Fruit fly (Drosophila melanogaster) whole organism, embryonic: ENCODE measurements around the gene CG34160.

Experiments
- Adf1 ChIP-seq: fragments of 200-800 bp; sonication (Bioruptor generic); IDR thresholded peaks from 2 replicates; pipeline ENCODE4 v1.3.6; 2022; ENCODE audit warnings: missing biosample characterization, missing genetic modification characterization
- Aef1 ChIP-seq: fragments of 200-800 bp; sonication (Bioruptor generic); IDR thresholded peaks from 3 replicates; pipeline ENCODE4 v1.3.6; 2022; ENCODE audit warnings: missing biosample characterization, missing genetic modification characterization
- Atf3 ChIP-seq: fragments of 200-800 bp; sonication (Bioruptor generic); optimal IDR thresholded peaks from 3 replicates; lab custom pipeline; 2016; ENCODE audit warnings: missing biosample characterization, missing genetic modification characterization
- B-H2 ChIP-seq: fragments of 200-800 bp; sonication (Bioruptor generic); optimal IDR thresholded peaks from 2 replicates; lab custom pipeline; 2018; ENCODE audit warnings: missing biosample characterization, mild to moderate bottlenecking, missing genetic modification characterization
- CG10543 ChIP-seq: fragments of 200-800 bp; sonication (Bioruptor generic); optimal IDR thresholded peaks from 3 replicates; lab custom pipeline; 2017; ENCODE audit warnings: missing biosample characterization, mild to moderate bottlenecking, missing genetic modification characterization, moderate library complexity
- CG10654 ChIP-seq: fragments of 200-800 bp; sonication (Bioruptor generic); optimal IDR thresholded peaks from 2 replicates; lab custom pipeline; 2016; ENCODE audit warnings: missing biosample characterization, missing genetic modification characterization
- CG11093 ChIP-seq: fragments of 200-800 bp; sonication (Bioruptor generic); IDR thresholded peaks from 3 replicates; pipeline ENCODE4 v1.3.6; 2022; ENCODE audit warnings: missing biosample characterization, missing genetic modification characterization
- CG11723 ChIP-seq: fragments of 200-800 bp; sonication (Bioruptor generic); optimal IDR thresholded peaks from 2 replicates; lab custom pipeline; 2017; ENCODE audit warnings: missing biosample characterization, mild to moderate bottlenecking, missing genetic modification characterization
- CG12104 ChIP-seq: fragments of 200-800 bp; sonication (Bioruptor generic); optimal IDR thresholded peaks from 3 replicates; lab custom pipeline; 2016; ENCODE audit warnings: missing biosample characterization, missing genetic modification characterization
- CG16863 ChIP-seq: fragments of 200-800 bp; sonication (Bioruptor generic); optimal IDR thresholded peaks from 3 replicates; lab custom pipeline; 2016; ENCODE audit warnings: missing biosample characterization, missing genetic modification characterization
- CG17186 ChIP-seq: fragments of 200-800 bp; sonication (Bioruptor generic); optimal IDR thresholded peaks from 3 replicates; lab custom pipeline; 2017; ENCODE audit warnings: missing biosample characterization, missing genetic modification reagents, missing genetic modification characterization
- CG2202 ChIP-seq: fragments of 200-800 bp; sonication (Bioruptor generic); optimal IDR thresholded peaks from 2 replicates; lab custom pipeline; 2018; ENCODE audit warnings: missing biosample characterization, mild to moderate bottlenecking, missing genetic modification characterization
- CG31365 ChIP-seq: fragments of 200-800 bp; sonication (Bioruptor generic); optimal IDR thresholded peaks from 2 replicates; lab custom pipeline; 2018; ENCODE audit warnings: missing biosample characterization, mild to moderate bottlenecking, missing genetic modification characterization
- CG31388 ChIP-seq: fragments of 200-800 bp; sonication (Bioruptor generic); optimal IDR thresholded peaks from 2 replicates; lab custom pipeline; 2016; ENCODE audit warnings: missing biosample characterization, missing genetic modification characterization
- CG3407 ChIP-seq: fragments of 200-800 bp; sonication (Bioruptor generic); optimal IDR thresholded peaks from 2 replicates; lab custom pipeline; 2018; ENCODE audit warnings: missing biosample characterization, mild to moderate bottlenecking, missing genetic modification characterization
- CG3847 ChIP-seq: fragments of 200-800 bp; sonication (Bioruptor generic); IDR thresholded peaks from 2 replicates; pipeline ENCODE4 v1.3.6; 2022; ENCODE audit warnings: missing biosample characterization, missing genetic modification characterization
- CG4328 ChIP-seq: fragments of 200-800 bp; sonication (Bioruptor generic); optimal IDR thresholded peaks from 3 replicates; lab custom pipeline; 2017; ENCODE audit warnings: missing biosample characterization, missing genetic modification reagents, missing genetic modification characterization
- CG6254 ChIP-seq: fragments of 200-800 bp; sonication (Bioruptor generic); optimal IDR thresholded peaks from 3 replicates; lab custom pipeline; 2017; ENCODE audit warnings: mild to moderate bottlenecking, missing biosample characterization, missing genetic modification reagents, missing genetic modification characterization
- CG8924 ChIP-seq: fragments of 200-800 bp; optimal IDR thresholded peaks from 3 replicates; lab custom pipeline; 2019; ENCODE audit warnings: missing biosample characterization, mild to moderate bottlenecking, missing genetic modification characterization, moderate library complexity
- CG9609 ChIP-seq: fragments of 200-800 bp; sonication (Bioruptor generic); optimal IDR thresholded peaks from 3 replicates; lab custom pipeline; 2016; ENCODE audit warnings: missing biosample characterization, missing genetic modification characterization
- Chrac-16 ChIP-seq: fragments of 200-800 bp; sonication (Bioruptor generic); optimal IDR thresholded peaks from 3 replicates; lab custom pipeline; 2016; ENCODE audit warnings: missing biosample characterization, missing genetic modification characterization
- Dp ChIP-seq: fragments of 200-800 bp; sonication (Bioruptor generic); optimal IDR thresholded peaks from 2 replicates; lab custom pipeline; 2018; ENCODE audit warnings: missing biosample characterization, mild to moderate bottlenecking, missing genetic modification characterization, moderate library complexity
- Drgx ChIP-seq: fragments of 200-800 bp; sonication (Bioruptor generic); IDR thresholded peaks from 2 replicates; pipeline ENCODE4 v1.3.6; 2022; ENCODE audit warnings: missing biosample characterization, missing genetic modification characterization
- Eip74EF ChIP-seq, 2 experiments: fragments of 200-800 bp in 1 of 2; fragments of >200 bp in 1 of 2; sonication (Bioruptor generic) in 1 of 2; optimal IDR thresholded peaks; 2 replicates each; lab custom pipeline; 2017 to 2019; ENCODE audit warnings: missing biosample characterization in 2 of 2, missing genetic modification characterization in 2 of 2, mild to moderate bottlenecking in 1 of 2, moderate library complexity in 1 of 2
- Fer1 ChIP-seq: fragments of 200-800 bp; sonication (Bioruptor generic); optimal IDR thresholded peaks from 2 replicates; lab custom pipeline; 2017; ENCODE audit warnings: missing biosample characterization, mild to moderate bottlenecking, missing genetic modification characterization
- HLH3B ChIP-seq: fragments of 200-800 bp; sonication (Bioruptor generic); IDR thresholded peaks from 2 replicates; pipeline ENCODE4 v1.3.6; 2022; ENCODE audit warnings: missing biosample characterization, missing genetic modification characterization
- HLH54F ChIP-seq: fragments of 200-800 bp; sonication (Bioruptor generic); optimal IDR thresholded peaks from 3 replicates; lab custom pipeline; 2016; ENCODE audit warnings: missing biosample characterization, missing genetic modification characterization
- Lpt ChIP-seq: fragments of >200 bp; optimal IDR thresholded peaks from 2 replicates; lab custom pipeline; 2018; ENCODE audit warnings: missing biosample characterization, missing genetic modification characterization
- MTF-1 ChIP-seq: fragments of 200-800 bp; sonication (Bioruptor generic); optimal IDR thresholded peaks from 2 replicates; lab custom pipeline; 2018; ENCODE audit warnings: missing biosample characterization, mild to moderate bottlenecking, missing genetic modification characterization, borderline replicate concordance
- Nf-YB ChIP-seq: fragments of 200-800 bp; sonication (Bioruptor generic); optimal IDR thresholded peaks from 3 replicates; lab custom pipeline; 2019; ENCODE audit warnings: missing biosample characterization, mild to moderate bottlenecking, missing genetic modification characterization, moderate library complexity
- NfI ChIP-seq: fragments of 200-800 bp; sonication (Bioruptor generic); optimal IDR thresholded peaks from 3 replicates; lab custom pipeline; 2018; ENCODE audit warnings: missing biosample characterization, mild to moderate bottlenecking, missing genetic modification characterization, moderate library complexity
- Side ChIP-seq: fragments of 200-800 bp; sonication (Bioruptor generic); optimal IDR thresholded peaks from 2 replicates; lab custom pipeline; 2016; ENCODE audit warnings: missing biosample characterization, missing genetic modification characterization
- Sin3A ChIP-seq: fragments of >200 bp; optimal IDR thresholded peaks from 2 replicates; lab custom pipeline; 2018
- Sox100B ChIP-seq: fragments of 200-800 bp; sonication (Bioruptor generic); optimal IDR thresholded peaks from 3 replicates; lab custom pipeline; 2018; ENCODE audit warnings: missing biosample characterization, mild to moderate bottlenecking, missing genetic modification characterization
- Xbp1 ChIP-seq: fragments of 200-800 bp; sonication (Bioruptor generic); optimal IDR thresholded peaks from 3 replicates; lab custom pipeline; 2016; ENCODE audit warnings: missing biosample characterization, mild to moderate bottlenecking, missing genetic modification characterization
- ash1 ChIP-seq: fragments of 200-800 bp; sonication (Bioruptor generic); optimal IDR thresholded peaks from 2 replicates; lab custom pipeline; 2018; ENCODE audit warnings: missing biosample characterization, mild to moderate bottlenecking, missing genetic modification characterization
- bowl ChIP-seq: fragments of 200-800 bp; sonication (Bioruptor generic); IDR thresholded peaks from 2 replicates; pipeline ENCODE4 v1.3.6; 2022; ENCODE audit warnings: missing biosample characterization, missing genetic modification characterization
- h ChIP-seq: fragments of >200 bp; optimal IDR thresholded peaks from 2 replicates; lab custom pipeline; 2017
- knrl ChIP-seq: fragments of 200-800 bp; sonication (Bioruptor generic); IDR thresholded peaks from 3 replicates; pipeline ENCODE4 v1.3.6; 2022; ENCODE audit warnings: missing biosample characterization, missing genetic modification characterization; ENCODE audit not compliant: partially characterized antibody
- lilli ChIP-seq: fragments of 200-800 bp; sonication (Bioruptor generic); optimal IDR thresholded peaks from 3 replicates; lab custom pipeline; 2016; ENCODE audit warnings: missing biosample characterization, missing genetic modification characterization
- mirr ChIP-seq: fragments of 200-800 bp; sonication (Bioruptor generic); optimal IDR thresholded peaks from 3 replicates; lab custom pipeline; 2018; ENCODE audit warnings: missing biosample characterization, mild to moderate bottlenecking, missing genetic modification characterization
- nerfin-1 ChIP-seq: fragments of 200-800 bp; sonication (Bioruptor generic); optimal IDR thresholded peaks from 3 replicates; lab custom pipeline; 2019; ENCODE audit warnings: missing biosample characterization, mild to moderate bottlenecking, missing genetic modification characterization, moderate library complexity
- pan ChIP-seq, 4 experiments: fragments of >200 bp in 3 of 4; fragments of 200-800 bp in 1 of 4; sonication (Bioruptor generic) in 1 of 4; optimal IDR thresholded peaks in 3 of 4; IDR thresholded peaks in 1 of 4; 2 replicates each; pipeline versions ENCODE4 v1.3.6 to Lab custom; 2017 to 2022; ENCODE audit warnings: missing biosample characterization in 2 of 4, missing genetic modification characterization in 2 of 4, mixed read lengths in 1 of 4
- shn ChIP-seq: fragments of 200-800 bp; sonication (Bioruptor generic); optimal IDR thresholded peaks from 3 replicates; lab custom pipeline; 2016; ENCODE audit warnings: missing biosample characterization, missing genetic modification characterization
- sima ChIP-seq: fragments of 200-800 bp; sonication (Bioruptor generic); optimal IDR thresholded peaks from 2 replicates; lab custom pipeline; 2016; ENCODE audit warnings: missing biosample characterization, missing genetic modification characterization
- unpg ChIP-seq: fragments of 200-800 bp; sonication (Bioruptor generic); optimal IDR thresholded peaks from 3 replicates; lab custom pipeline; 2018; ENCODE audit warnings: missing biosample characterization, mild to moderate bottlenecking, missing genetic modification characterization, moderate library complexity
- vnd ChIP-seq: fragments of 200-800 bp; sonication (Bioruptor generic); IDR thresholded peaks from 3 replicates; pipeline ENCODE4 v1.3.6; 2022; ENCODE audit warnings: missing biosample characterization, missing genetic modification characterization; ENCODE audit not compliant: partially characterized antibody
- zfh1 ChIP-seq: fragments of 200-800 bp; sonication (Bioruptor generic); IDR thresholded peaks from 3 replicates; pipeline ENCODE4 v1.3.6; 2022; ENCODE audit warnings: missing biosample characterization, missing genetic modification characterization

Gene CG34160

dm6 chr2L:10579453-10579852 is at the start of gene CG34160:
Gene CG34160, plus strand, starts transcription at chr2L:10579753.
- TF ChIP-seq CG8924 (tag; lab: Kevin White, UChicago) (no peak), CG11723 (no peak), Lpt (GFP tag; lab: Kevin White, UChicago) (no peak), shn (GFP tag; lab: Kevin White, UChicago) (no peak)

DNA sequence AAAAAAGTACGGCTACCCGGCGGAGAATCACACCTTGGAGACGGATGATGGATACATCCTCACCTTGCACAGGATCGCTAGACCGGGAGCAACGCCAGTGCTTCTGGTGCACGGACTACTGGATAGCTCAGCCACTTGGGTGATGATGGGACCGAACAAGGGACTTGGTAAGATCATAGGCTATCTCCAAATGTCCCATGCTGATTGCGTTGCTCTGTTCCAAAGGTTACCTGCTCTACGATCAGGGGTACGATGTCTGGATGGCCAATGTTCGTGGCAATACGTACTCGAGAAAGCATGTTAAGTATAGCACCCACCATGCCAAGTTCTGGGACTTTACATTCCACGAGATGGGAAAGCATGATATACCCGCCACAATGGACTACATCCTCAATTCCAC is 49.5 kb upstream of the CG34160 start:
- TF ChIP-seq knrl (GFP tag; lab: Robert Waterston, UW), result no peak
- no peak for TF ChIP-seq NfI (GFP tag; lab: Kevin White, UChicago)
- TF ChIP-seq MTF-1 (GFP tag; lab: Kevin White, UChicago), result no peak
- TF ChIP-seq bowl (GFP tag; lab: Robert Waterston, UW), result no peak
- no peak for TF ChIP-seq HLH3B
- TF ChIP-seq lilli (GFP tag; lab: Kevin White, UChicago), result no peak
- TF ChIP-seq Sox100B (GFP tag; lab: Kevin White, UChicago), result no peak
- no peak for TF ChIP-seq vnd (GFP tag; lab: Robert Waterston, UW)
- no peak for TF ChIP-seq CG16863 (GFP tag; lab: Kevin White, UChicago)
- TF ChIP-seq CG3847 (GFP tag; lab: Robert Waterston, UW), result no peak
- no peak for TF ChIP-seq Xbp1 (GFP tag; lab: Kevin White, UChicago)
- no peak for TF ChIP-seq CG3407 (GFP tag; lab: Kevin White, UChicago)
- no peak for TF ChIP-seq CG10654
- no peak for TF ChIP-seq h (lab: Kevin White, UChicago)
- no peak for TF ChIP-seq sima (GFP tag; lab: Kevin White, UChicago)
- TF ChIP-seq, all 482 proteins: peak for 0

DNA sequence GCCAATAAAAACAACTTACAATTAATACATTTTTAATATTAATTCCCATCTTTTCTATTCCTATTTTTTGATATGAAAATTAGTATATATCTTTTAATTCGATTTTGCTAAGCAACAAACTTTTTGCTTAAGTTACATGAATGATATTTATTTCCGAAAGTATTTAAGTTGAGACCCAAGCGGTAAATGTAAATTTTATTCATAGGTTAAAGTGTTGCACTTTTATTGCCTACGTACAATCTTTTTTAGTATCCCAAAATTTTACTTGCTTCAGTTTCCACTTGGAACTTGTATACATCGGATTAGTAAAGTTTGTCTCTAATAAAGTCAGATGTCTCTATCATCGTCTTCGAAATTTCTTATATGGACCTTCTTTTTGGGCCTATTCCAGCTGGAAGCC is 48.0 kb upstream of the CG34160 start, which contains the start of gene CG18301:
Gene CG18301 (plus strand): TSS at position 301 of the 400 bp plus-strand sequence.
- no peak for TF ChIP-seq CG11093
- TF ChIP-seq mirr (GFP tag; lab: Kevin White, UChicago), result no peak
- TF ChIP-seq Side, result no peak
- TF ChIP-seq CG10543 (GFP tag; lab: Kevin White, UChicago), result no peak
- TF ChIP-seq Dp, result no peak
- no peak for TF ChIP-seq B-H2
- TF ChIP-seq CG31365, result no peak
- no peak for TF ChIP-seq Sin3A (lab: Kevin White, UChicago)
- no peak for TF ChIP-seq CG31388 (GFP tag; lab: Kevin White, UChicago)
- TF ChIP-seq Atf3, result no peak
- TF ChIP-seq CG4328 (GFP tag; lab: Kevin White, UChicago), result no peak
- no peak for TF ChIP-seq CG12104 (GFP tag; lab: Kevin White, UChicago)
- no peak for TF ChIP-seq pan (optimal IDR thresholded peaks at IDR 0.05; lab: Kevin White, UChicago)
- TF ChIP-seq pan (GFP tag; optimal IDR thresholded peaks at IDR 0.05 in 1 of 2, IDR thresholded peaks at IDR 0.05 in 1 of 2), result no peak
- TF ChIP-seq Nf-YB (GFP tag; lab: Kevin White, UChicago), result no peak
- no peak for TF ChIP-seq Fer1
- no peak for TF ChIP-seq CG10654
- TF ChIP-seq, all 482 proteins: peak for 0

dm6 chr2L:10534022-10534421 is 45.5 kb upstream of the CG34160 start, which contains the start of gene CG18302:
Gene CG18302, plus strand, starts transcription at chr2L:10534322.
- TF ChIP-seq Aef1, result no peak
- no peak for TF ChIP-seq CG9609 (GFP tag; lab: Kevin White, UChicago)
- TF ChIP-seq Chrac-16, result no peak
- TF ChIP-seq ash1, result no peak
- no peak for TF ChIP-seq Eip74EF (GFP tag; optimal IDR thresholded peaks at IDR 0.05; lab: Kevin White, UChicago)
- TF ChIP-seq nerfin-1 (tag; lab: Kevin White, UChicago), result no peak
- TF ChIP-seq HLH54F (GFP tag; lab: Kevin White, UChicago), result no peak
- TF ChIP-seq unpg, result no peak
- TF ChIP-seq CG10543 (GFP tag; lab: Kevin White, UChicago), result no peak
- TF ChIP-seq Atf3, result no peak
- TF ChIP-seq CG6254 (GFP tag; lab: Kevin White, UChicago), result no peak
- no peak for TF ChIP-seq Adf1
- no peak for TF ChIP-seq CG17186 (GFP tag; lab: Kevin White, UChicago)
- TF ChIP-seq CG2202 (tag; lab: Kevin White, UChicago), result no peak
- TF ChIP-seq zfh1, result no peak
- no peak for TF ChIP-seq Drgx (GFP tag; lab: Robert Waterston, UW)
